Fruit fly (Drosophila melanogaster) whole organism, embryonic: ENCODE results near the gene Trax.

Experiments used
- CG10543 ChIP-seq: fragments of 200-800 bp; sonication (Bioruptor generic); optimal IDR thresholded peaks from 3 replicates; lab custom pipeline; 2017; ENCODE audit warnings: missing biosample characterization, mild to moderate bottlenecking, missing genetic modification characterization, moderate library complexity
- CG11695 ChIP-seq: fragments of 200-800 bp; sonication (Bioruptor generic); IDR thresholded peaks from 3 replicates; pipeline ENCODE4 v1.3.6; 2022; ENCODE audit warnings: missing biosample characterization, missing genetic modification characterization
- CG13296 ChIP-seq: fragments of 200-800 bp; sonication (Bioruptor generic); optimal IDR thresholded peaks from 3 replicates; lab custom pipeline; 2018; ENCODE audit warnings: missing biosample characterization, mild to moderate bottlenecking, missing genetic modification characterization
- CG14965 ChIP-seq: fragments of 200-800 bp; sonication (Bioruptor generic); optimal IDR thresholded peaks from 2 replicates; lab custom pipeline; 2016; ENCODE audit warnings: missing biosample characterization, missing genetic modification characterization, borderline replicate concordance
- CG15514 ChIP-seq: fragments of 200-800 bp; sonication (Bioruptor generic); optimal IDR thresholded peaks from 3 replicates; lab custom pipeline; 2017; ENCODE audit warnings: missing biosample characterization, missing genetic modification characterization, mild to moderate bottlenecking, moderate library complexity, missing genetic modification reagents
- CG17612 ChIP-seq: fragments of 200-800 bp; sonication (Bioruptor generic); IDR thresholded peaks from 2 replicates; pipeline ENCODE4 v1.3.6; 2022; ENCODE audit warnings: missing biosample characterization, missing genetic modification characterization
- CG18476 ChIP-seq: fragments of 200-800 bp; sonication (Bioruptor generic); optimal IDR thresholded peaks from 2 replicates; lab custom pipeline; 2016; ENCODE audit warnings: missing biosample characterization, mild to moderate bottlenecking, missing genetic modification characterization
- CG2129 ChIP-seq: fragments of 200-800 bp; sonication (Bioruptor generic); IDR thresholded peaks from 2 replicates; pipeline ENCODE4 v1.3.6; 2022; ENCODE audit warnings: missing biosample characterization, missing genetic modification characterization; ENCODE audit not compliant: partially characterized antibody
- CG2199 ChIP-seq: fragments of 200-800 bp; sonication (Bioruptor generic); IDR thresholded peaks from 3 replicates; pipeline ENCODE4 v1.3.6; 2022; ENCODE audit warnings: missing biosample characterization, missing genetic modification characterization
- CG30403 ChIP-seq: fragments of 200-800 bp; sonication (Bioruptor generic); optimal IDR thresholded peaks from 3 replicates; lab custom pipeline; 2016; ENCODE audit warnings: missing biosample characterization, missing genetic modification characterization
- CG31224 ChIP-seq: fragments of 200-800 bp; sonication (Bioruptor generic); IDR thresholded peaks from 2 replicates; pipeline ENCODE4 v1.3.6; 2022; ENCODE audit warnings: missing biosample characterization, missing genetic modification characterization
- CG3407 ChIP-seq: fragments of 200-800 bp; sonication (Bioruptor generic); optimal IDR thresholded peaks from 2 replicates; lab custom pipeline; 2018; ENCODE audit warnings: missing biosample characterization, mild to moderate bottlenecking, missing genetic modification characterization
- CG42726 ChIP-seq: fragments of 200-800 bp; sonication (Bioruptor generic); IDR thresholded peaks from 2 replicates; pipeline ENCODE4 v1.3.6; 2022; ENCODE audit warnings: missing biosample characterization, missing genetic modification characterization; ENCODE audit not compliant: partially characterized antibody
- CG4707 ChIP-seq: fragments of 200-800 bp; sonication (Bioruptor generic); optimal IDR thresholded peaks from 2 replicates; lab custom pipeline; 2018; ENCODE audit warnings: missing biosample characterization, mild to moderate bottlenecking, missing genetic modification characterization, moderate library complexity
- CG5245 ChIP-seq: fragments of 200-800 bp; sonication (Bioruptor generic); optimal IDR thresholded peaks from 3 replicates; lab custom pipeline; 2016; ENCODE audit warnings: missing biosample characterization, missing genetic modification characterization
- CG6175 ChIP-seq: fragments of 200-800 bp; sonication (Bioruptor generic); IDR thresholded peaks from 3 replicates; pipeline ENCODE4 v1.3.6; 2022; ENCODE audit warnings: missing biosample characterization, missing genetic modification characterization
- CG7839 ChIP-seq: fragments of 200-800 bp; sonication (Bioruptor generic); optimal IDR thresholded peaks from 3 replicates; lab custom pipeline; 2018; ENCODE audit warnings: missing biosample characterization, mild to moderate bottlenecking, missing genetic modification characterization, moderate library complexity
- E2f1 ChIP-seq: fragments of 200-800 bp; sonication (Bioruptor generic); IDR thresholded peaks from 2 replicates; pipeline ENCODE4 v1.3.6; 2022; ENCODE audit warnings: missing biosample characterization, missing genetic modification characterization
- ERR ChIP-seq: fragments of 200-800 bp; sonication (Bioruptor generic); optimal IDR thresholded peaks from 2 replicates; lab custom pipeline; 2016; ENCODE audit warnings: missing biosample characterization, missing genetic modification characterization
- Ets97D ChIP-seq: fragments of 200-800 bp; sonication (Bioruptor generic); optimal IDR thresholded peaks from 3 replicates; lab custom pipeline; 2016; ENCODE audit warnings: missing biosample characterization, missing genetic modification characterization
- Fer3 ChIP-seq: fragments of 200-800 bp; sonication (Bioruptor generic); optimal IDR thresholded peaks from 2 replicates; lab custom pipeline; 2018; ENCODE audit warnings: missing biosample characterization, mild to moderate bottlenecking, missing genetic modification characterization, moderate library complexity
- Gsc ChIP-seq: fragments of 200-800 bp; sonication (Bioruptor generic); IDR thresholded peaks from 2 replicates; pipeline ENCODE4 v1.3.6; 2022; ENCODE audit warnings: missing biosample characterization, missing genetic modification characterization
- HLH3B ChIP-seq: fragments of 200-800 bp; sonication (Bioruptor generic); IDR thresholded peaks from 2 replicates; pipeline ENCODE4 v1.3.6; 2022; ENCODE audit warnings: missing biosample characterization, missing genetic modification characterization
- Hand ChIP-seq: fragments of 200-800 bp; sonication (Bioruptor generic); optimal IDR thresholded peaks from 2 replicates; lab custom pipeline; 2017; ENCODE audit warnings: mild to moderate bottlenecking, missing biosample characterization, missing genetic modification reagents, missing genetic modification characterization
- Hr39 ChIP-seq: fragments of >200 bp; optimal IDR thresholded peaks from 2 replicates; lab custom pipeline; 2017
- Kr ChIP-seq: fragments of 200-800 bp; sonication (Bioruptor generic); optimal IDR thresholded peaks from 2 replicates; lab custom pipeline; 2017; ENCODE audit warnings: missing biosample characterization, mild to moderate bottlenecking, missing genetic modification characterization
- Max ChIP-seq: fragments of 200-800 bp; sonication (Bioruptor generic); optimal IDR thresholded peaks from 2 replicates; lab custom pipeline; 2016; ENCODE audit warnings: missing biosample characterization, mild to moderate bottlenecking, missing genetic modification characterization
- Nf-YA ChIP-seq: fragments of 200-800 bp; sonication (Bioruptor generic); IDR thresholded peaks from 2 replicates; pipeline ENCODE4 v1.3.6; 2022; ENCODE audit warnings: missing biosample characterization, missing genetic modification characterization
- Oaz ChIP-seq: fragments of 200-800 bp; sonication (Bioruptor generic); IDR thresholded peaks from 2 replicates; pipeline ENCODE4 v1.3.6; 2022; ENCODE audit warnings: missing biosample characterization, missing genetic modification characterization
- Oli ChIP-seq: fragments of 200-800 bp; sonication (Bioruptor generic); optimal IDR thresholded peaks from 2 replicates; lab custom pipeline; 2018; ENCODE audit warnings: missing biosample characterization, mild to moderate bottlenecking, missing genetic modification characterization, moderate library complexity
- Optix ChIP-seq: fragments of 200-800 bp; sonication (Bioruptor generic); IDR thresholded peaks from 3 replicates; pipeline ENCODE4 v1.3.6; 2022; ENCODE audit warnings: missing biosample characterization, missing genetic modification characterization
- PHDP ChIP-seq: fragments of 200-800 bp; sonication (Bioruptor generic); optimal IDR thresholded peaks from 3 replicates; lab custom pipeline; 2018; ENCODE audit warnings: missing biosample characterization, mild to moderate bottlenecking, missing genetic modification characterization, moderate library complexity
- Ravus ChIP-seq: fragments of 200-800 bp; sonication (Bioruptor generic); IDR thresholded peaks from 2 replicates; pipeline ENCODE4 v1.3.6; 2022; ENCODE audit warnings: missing biosample characterization, missing genetic modification characterization
- Rx ChIP-seq: fragments of 200-800 bp; sonication (Bioruptor generic); IDR thresholded peaks from 2 replicates; pipeline ENCODE4 v1.3.6; 2022; ENCODE audit warnings: missing biosample characterization, missing genetic modification characterization
- Side ChIP-seq: fragments of 200-800 bp; sonication (Bioruptor generic); optimal IDR thresholded peaks from 2 replicates; lab custom pipeline; 2016; ENCODE audit warnings: missing biosample characterization, missing genetic modification characterization
- Taf1 ChIP-seq: fragments of 200-800 bp; sonication (Bioruptor generic); IDR thresholded peaks from 2 replicates; pipeline ENCODE4 v1.3.6; 2022; ENCODE audit warnings: missing biosample characterization, missing genetic modification characterization
- az2 ChIP-seq: fragments of 200-800 bp; sonication (Bioruptor generic); optimal IDR thresholded peaks from 3 replicates; lab custom pipeline; 2016; ENCODE audit warnings: missing biosample characterization, missing genetic modification characterization
- chinmo ChIP-seq: fragments of 200-800 bp; sonication (Bioruptor generic); IDR thresholded peaks from 4 replicates; pipeline ENCODE4 v1.3.6; 2022; ENCODE audit warnings: missing biosample characterization, missing genetic modification characterization; ENCODE audit not compliant: partially characterized antibody
- danr ChIP-seq: fragments of 200-800 bp; sonication (Bioruptor generic); IDR thresholded peaks from 2 replicates; pipeline ENCODE4 v1.3.6; 2022; ENCODE audit warnings: missing biosample characterization, missing genetic modification characterization
- dimm ChIP-seq: fragments of 200-800 bp; sonication (Bioruptor generic); IDR thresholded peaks from 2 replicates; pipeline ENCODE4 v1.3.6; 2022; ENCODE audit warnings: missing biosample characterization, missing genetic modification characterization
- ems ChIP-seq: fragments of 200-800 bp; sonication (Bioruptor generic); optimal IDR thresholded peaks from 3 replicates; lab custom pipeline; 2016; ENCODE audit warnings: missing biosample characterization, missing genetic modification characterization
- gce ChIP-seq: fragments of 200-800 bp; sonication (Bioruptor generic); IDR thresholded peaks from 3 replicates; pipeline ENCODE4 v1.3.6; 2022; ENCODE audit warnings: missing biosample characterization, missing genetic modification characterization
- grau ChIP-seq: fragments of 200-800 bp; optimal IDR thresholded peaks from 3 replicates; lab custom pipeline; 2019; ENCODE audit warnings: missing biosample characterization, mild to moderate bottlenecking, missing genetic modification characterization, moderate library complexity
- gsb ChIP-seq: fragments of 200-800 bp; sonication (Bioruptor generic); IDR thresholded peaks from 2 replicates; pipeline ENCODE4 v1.3.6; 2022; ENCODE audit warnings: missing biosample characterization, missing genetic modification characterization
- lmd ChIP-seq: fragments of 200-800 bp; sonication (Bioruptor generic); IDR thresholded peaks from 2 replicates; pipeline ENCODE4 v1.3.6; 2022; ENCODE audit warnings: missing biosample characterization, missing genetic modification characterization
- nau ChIP-seq: fragments of 200-800 bp; sonication (Bioruptor generic); optimal IDR thresholded peaks from 3 replicates; lab custom pipeline; 2017; ENCODE audit warnings: missing biosample characterization, mild to moderate bottlenecking, missing genetic modification characterization, missing genetic modification reagents
- pan ChIP-seq, 4 experiments: fragments of >200 bp in 3 of 4; fragments of 200-800 bp in 1 of 4; sonication (Bioruptor generic) in 1 of 4; optimal IDR thresholded peaks in 3 of 4; IDR thresholded peaks in 1 of 4; 2 replicates each; pipeline versions ENCODE4 v1.3.6 to Lab custom; 2017 to 2022; ENCODE audit warnings: missing biosample characterization in 2 of 4, missing genetic modification characterization in 2 of 4, mixed read lengths in 1 of 4
- pb ChIP-seq: fragments of 200-800 bp; sonication (Bioruptor generic); optimal IDR thresholded peaks from 3 replicates; lab custom pipeline; 2016; ENCODE audit warnings: missing biosample characterization, missing genetic modification characterization
- row ChIP-seq: fragments of 200-800 bp; sonication (Bioruptor generic); IDR thresholded peaks from 3 replicates; pipeline ENCODE4 v1.3.6; 2022; ENCODE audit warnings: missing biosample characterization, missing genetic modification characterization
- sisA ChIP-seq: fragments of 200-800 bp; sonication (Bioruptor generic); IDR thresholded peaks from 2 replicates; pipeline ENCODE4 v1.3.6; 2022; ENCODE audit warnings: missing biosample characterization, missing genetic modification characterization
- sqz ChIP-seq: fragments of 200-800 bp; sonication (Bioruptor generic); optimal IDR thresholded peaks from 3 replicates; lab custom pipeline; 2018; ENCODE audit warnings: missing biosample characterization, mild to moderate bottlenecking, missing genetic modification characterization
- zf30C ChIP-seq: fragments of 200-800 bp; sonication (Bioruptor generic); optimal IDR thresholded peaks from 3 replicates; lab custom pipeline; 2018; ENCODE audit warnings: missing biosample characterization, mild to moderate bottlenecking, missing genetic modification characterization

The Trax gene

dm6 chr3R:15332994-15333393 lies 28.5 kb upstream of the Trax start, which contains the start of the genes Fkbp39 and Cyfip (continued):
- no peak for TF ChIP-seq CG7839
- no peak for TF ChIP-seq Hr39 (lab: Kevin White, UChicago)
- TF ChIP-seq sisA = no peak; the same call in 1 of the 2 replicates
- TF ChIP-seq row (GFP tag; lab: Robert Waterston, UW) = peak; percentile 44; the same call in 2 of the 3 replicates
- TF ChIP-seq az2 = peak; percentile 6
- no peak for TF ChIP-seq pan (optimal IDR thresholded peaks at IDR 0.05; lab: Kevin White, UChicago)
- peak in 1 of 2 experiments; percentile 54 for TF ChIP-seq pan (GFP tag; optimal IDR thresholded peaks at IDR 0.05 in 1 of 2, IDR thresholded peaks at IDR 0.05 in 1 of 2)
- TF ChIP-seq gsb = no peak
- TF ChIP-seq nau = no peak
- TF ChIP-seq Kr (GFP tag; lab: Kevin White, UChicago) = no peak
- TF ChIP-seq danr (GFP tag; lab: Robert Waterston, UW) = no peak
- TF ChIP-seq chinmo (GFP tag; lab: Robert Waterston, UW) = 0 out of 4 replicates have a peak, but pooled peaks have one; percentile 65
- no peak; the same call in 1 of the 2 replicates for TF ChIP-seq lmd (GFP tag; lab: Robert Waterston, UW)
- TF ChIP-seq ems (GFP tag; lab: Kevin White, UChicago) = peak; percentile 53
- peak; percentile 95 for TF ChIP-seq Ets97D
- TF ChIP-seq Ravus (GFP tag; lab: Robert Waterston, UW) = no peak
- TF ChIP-seq pb = no peak
- TF ChIP-seq sqz = no peak
- TF ChIP-seq CG5245 (GFP tag; lab: Kevin White, UChicago) = no peak
- no peak for TF ChIP-seq CG2129 (GFP tag; lab: Robert Waterston, UW)
- peak; percentile 2 for TF ChIP-seq CG13296 (GFP tag; lab: Kevin White, UChicago)
- TF ChIP-seq Rx = no peak
- TF ChIP-seq CG18476 (GFP tag; lab: Kevin White, UChicago) = no peak
- TF ChIP-seq Fer3 (tag; lab: Kevin White, UChicago) = peak; percentile 27
- no peak for TF ChIP-seq Hand
- peak; percentile 17 for TF ChIP-seq PHDP (tag; lab: Kevin White, UChicago)
- peak; percentile 97 for TF ChIP-seq CG15514 (GFP tag; lab: Kevin White, UChicago)
- peak; percentile 67 for TF ChIP-seq Side (GFP tag; lab: Kevin White, UChicago)
- no peak for TF ChIP-seq CG6175 (GFP tag; lab: Robert Waterston, UW)
- no peak for TF ChIP-seq Nf-YA (GFP tag; lab: Robert Waterston, UW)
- TF ChIP-seq CG14965 (GFP tag; lab: Kevin White, UChicago) = no peak
- no peak for TF ChIP-seq Gsc (GFP tag; lab: Robert Waterston, UW)
- peak; percentile 80 for TF ChIP-seq CG42726
- TF ChIP-seq CG3407 (GFP tag; lab: Kevin White, UChicago) = no peak
- no peak; the same call in 1 of the 2 replicates for TF ChIP-seq E2f1 (GFP tag; lab: Robert Waterston, UW)
- TF ChIP-seq gce = no peak
- TF ChIP-seq CG2199 (GFP tag; lab: Robert Waterston, UW) = no peak
- TF ChIP-seq Oaz (GFP tag; lab: Robert Waterston, UW) = no peak
- TF ChIP-seq CG4707 (GFP tag; lab: Kevin White, UChicago) = no peak
- peak; percentile 55; the same call in 1 of the 3 replicates for TF ChIP-seq Optix (GFP tag; lab: Robert Waterston, UW)
- TF ChIP-seq Taf1 (GFP tag; lab: Robert Waterston, UW) = no peak
- TF ChIP-seq CG31224 = no peak
- peak; percentile 27 for TF ChIP-seq zf30C
- TF ChIP-seq Max (GFP tag; lab: Kevin White, UChicago) = peak; percentile 54
- TF ChIP-seq CG10543 (GFP tag; lab: Kevin White, UChicago) = peak; percentile 44
- no peak for TF ChIP-seq dimm
- TF ChIP-seq ERR (GFP tag; lab: Kevin White, UChicago) = peak; percentile 62
- TF ChIP-seq HLH3B (GFP tag; lab: Robert Waterston, UW) = no peak
- peak; percentile 33 for TF ChIP-seq CG30403 (GFP tag; lab: Kevin White, UChicago)
- no peak for TF ChIP-seq CG17612 (GFP tag; lab: Robert Waterston, UW)
- TF ChIP-seq CG11695 (GFP tag; lab: Robert Waterston, UW) = no peak
- TF ChIP-seq grau = peak; percentile 48
- no peak for TF ChIP-seq Oli (tag; lab: Kevin White, UChicago)
